Worm (Caenorhabditis elegans): ENCODE measurements around the gene W02D7.6.

DNA sequence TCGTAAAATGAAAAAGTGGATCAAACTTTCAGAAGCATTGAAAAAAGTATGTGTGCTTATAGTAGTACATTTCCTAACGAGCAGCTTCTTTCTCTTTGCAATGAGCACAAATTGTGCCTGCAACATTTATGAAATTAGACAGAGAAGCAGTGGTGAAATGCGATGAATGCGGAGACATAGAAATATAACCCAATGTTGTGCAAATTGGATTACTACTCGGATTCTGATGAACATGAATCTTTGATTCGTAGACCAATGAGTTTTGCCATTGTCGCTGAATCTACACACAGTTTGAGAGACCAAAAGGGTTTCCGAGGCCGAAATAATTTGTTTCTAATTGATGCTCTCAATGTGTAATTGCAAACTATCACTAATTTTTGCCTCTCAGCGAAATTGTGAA, 47.4 kb downstream of the W02D7.6 start:
- TF ChIP-seq him-1 (tag; optimal IDR thresholded peaks at IDR 0.05), result no peak
- TF ChIP-seq W03F9.2 (tag; optimal IDR thresholded peaks at IDR 0.05), result no peak
